Fruit fly (Drosophila melanogaster) whole organism, prepupa: Measurements from ENCODE around the gene Ptp10D.

Experiments used
- Blimp-1 ChIP-seq: fragments of 200-800 bp; sonication (Bioruptor generic); optimal IDR thresholded peaks from 3 replicates; lab custom pipeline; 2017; ENCODE audit warnings: missing biosample characterization, missing genetic modification characterization, mild to moderate bottlenecking, moderate library complexity, missing genetic modification reagents
- CG10631 ChIP-seq: fragments of 200-800 bp; sonication (Bioruptor generic); optimal IDR thresholded peaks from 2 replicates; lab custom pipeline; 2016; ENCODE audit warnings: missing biosample characterization, missing genetic modification characterization
- CG10669 ChIP-seq: fragments of 200-800 bp; sonication (Bioruptor generic); optimal IDR thresholded peaks from 3 replicates; lab custom pipeline; 2018; ENCODE audit warnings: missing biosample characterization, mild to moderate bottlenecking, missing genetic modification characterization, moderate library complexity
- CG11762 ChIP-seq: fragments of 200-800 bp; sonication (Bioruptor generic); optimal IDR thresholded peaks from 3 replicates; lab custom pipeline; 2016; ENCODE audit warnings: missing biosample characterization, missing genetic modification characterization; ENCODE audit not compliant: insufficient read depth
- CG11902 ChIP-seq: fragments of 200-800 bp; sonication (Bioruptor generic); optimal IDR thresholded peaks from 3 replicates; lab custom pipeline; 2016; ENCODE audit warnings: missing biosample characterization, missing genetic modification characterization
- CG15336 ChIP-seq: fragments of 200-800 bp; sonication (Bioruptor generic); IDR thresholded peaks from 2 replicates; pipeline ENCODE4 v1.3.6; 2022; ENCODE audit warnings: missing biosample characterization, missing genetic modification characterization
- CG31627 ChIP-seq: fragments of 200-800 bp; sonication (Bioruptor generic); optimal IDR thresholded peaks from 3 replicates; lab custom pipeline; 2016; ENCODE audit warnings: missing biosample characterization, missing genetic modification characterization
- CG32006 ChIP-seq: fragments of 200-800 bp; sonication (Bioruptor generic); optimal IDR thresholded peaks from 3 replicates; lab custom pipeline; 2017; ENCODE audit warnings: missing biosample characterization, mild to moderate bottlenecking, missing genetic modification characterization
- CG34406 ChIP-seq: fragments of 200-800 bp; sonication (Bioruptor generic); optimal IDR thresholded peaks from 3 replicates; lab custom pipeline; 2016; ENCODE audit warnings: missing biosample characterization, missing genetic modification characterization
- CG3919 ChIP-seq: fragments of 200-800 bp; sonication (Bioruptor generic); optimal IDR thresholded peaks from 3 replicates; lab custom pipeline; 2016; ENCODE audit warnings: missing biosample characterization, missing genetic modification characterization
- CG4318 ChIP-seq: fragments of 200-800 bp; sonication (Bioruptor generic); optimal IDR thresholded peaks from 3 replicates; lab custom pipeline; 2017; ENCODE audit warnings: missing biosample characterization, mild to moderate bottlenecking, missing genetic modification characterization
- CG6163 ChIP-seq: fragments of 200-800 bp; sonication (Bioruptor generic); IDR thresholded peaks from 3 replicates; pipeline ENCODE4 v1.3.6; 2022; ENCODE audit warnings: missing biosample characterization, missing genetic modification characterization
- CG6276 ChIP-seq: fragments of 200-800 bp; sonication (Bioruptor generic); optimal IDR thresholded peaks from 2 replicates; lab custom pipeline; 2017; ENCODE audit warnings: missing biosample characterization, mild to moderate bottlenecking, missing genetic modification characterization
- CG6792 ChIP-seq: fragments of 200-800 bp; sonication (Bioruptor generic); optimal IDR thresholded peaks from 3 replicates; lab custom pipeline; 2016; ENCODE audit warnings: missing biosample characterization, missing genetic modification characterization
- CG6808 ChIP-seq: fragments of 200-800 bp; sonication (Bioruptor generic); optimal IDR thresholded peaks from 3 replicates; lab custom pipeline; 2017; ENCODE audit warnings: missing biosample characterization, missing genetic modification characterization, mild to moderate bottlenecking, moderate library complexity, missing genetic modification reagents
- CG6854 ChIP-seq: fragments of 200-800 bp; sonication (Bioruptor generic); optimal IDR thresholded peaks from 2 replicates; lab custom pipeline; 2017; ENCODE audit warnings: missing biosample characterization, mild to moderate bottlenecking, missing genetic modification characterization
- CG7368 ChIP-seq: fragments of 200-800 bp; sonication (Bioruptor generic); optimal IDR thresholded peaks from 3 replicates; lab custom pipeline; 2016; ENCODE audit warnings: missing biosample characterization, missing genetic modification characterization
- CG8119 ChIP-seq: fragments of 200-800 bp; sonication (Bioruptor generic); IDR thresholded peaks from 3 replicates; pipeline ENCODE4 v1.3.6; 2022; ENCODE audit warnings: missing biosample characterization, missing genetic modification characterization
- CG8319 ChIP-seq: fragments of 200-800 bp; sonication (Bioruptor generic); optimal IDR thresholded peaks from 3 replicates; lab custom pipeline; 2016; ENCODE audit warnings: missing biosample characterization, missing genetic modification characterization
- CG8632 ChIP-seq: fragments of 200-800 bp; sonication (Bioruptor generic); optimal IDR thresholded peaks from 3 replicates; lab custom pipeline; 2016; ENCODE audit warnings: missing biosample characterization, missing genetic modification characterization
- CG9139 ChIP-seq: fragments of 200-800 bp; sonication (Bioruptor generic); optimal IDR thresholded peaks from 3 replicates; lab custom pipeline; 2017; ENCODE audit warnings: missing biosample characterization, mild to moderate bottlenecking, missing genetic modification characterization
- Eip93F ChIP-seq: fragments of 200-800 bp; sonication (Bioruptor generic); optimal IDR thresholded peaks from 2 replicates; lab custom pipeline; 2016; ENCODE audit warnings: missing biosample characterization, mild to moderate bottlenecking, missing genetic modification characterization
- Ets21C ChIP-seq: fragments of 200-800 bp; sonication (Bioruptor generic); optimal IDR thresholded peaks from 3 replicates; lab custom pipeline; 2016; ENCODE audit warnings: missing biosample characterization, missing genetic modification characterization
- Ets96B ChIP-seq: fragments of 200-800 bp; optimal IDR thresholded peaks from 2 replicates; lab custom pipeline; 2019; ENCODE audit warnings: missing biosample characterization, mild to moderate bottlenecking, missing genetic modification characterization, moderate library complexity
- Gug ChIP-seq: fragments of 200-800 bp; sonication (Bioruptor generic); IDR thresholded peaks from 2 replicates; pipeline ENCODE4 v1.3.6; 2022; ENCODE audit warnings: missing biosample characterization, missing genetic modification characterization
- Hr38 ChIP-seq: sonication (Bioruptor generic); optimal IDR thresholded peaks from 2 replicates; lab custom pipeline; 2016; ENCODE audit warnings: missing biosample characterization, missing genetic modification characterization
- Lpt ChIP-seq: fragments of 200-800 bp; sonication (Bioruptor generic); optimal IDR thresholded peaks from 3 replicates; lab custom pipeline; 2016; ENCODE audit warnings: missing biosample characterization, missing genetic modification characterization
- Met ChIP-seq: fragments of 200-800 bp; sonication (Bioruptor generic); optimal IDR thresholded peaks from 3 replicates; lab custom pipeline; 2016; ENCODE audit warnings: missing biosample characterization, missing genetic modification characterization
- OdsH ChIP-seq: fragments of 200-800 bp; sonication (Bioruptor generic); optimal IDR thresholded peaks from 3 replicates; lab custom pipeline; 2016; ENCODE audit warnings: missing biosample characterization, missing genetic modification characterization
- Sox102F ChIP-seq: fragments of 200-800 bp; sonication (Bioruptor generic); optimal IDR thresholded peaks from 2 replicates; lab custom pipeline; 2016; ENCODE audit warnings: missing biosample characterization, mild to moderate bottlenecking, missing genetic modification characterization
- Sox14 ChIP-seq: fragments of 200-800 bp; sonication (Bioruptor generic); optimal IDR thresholded peaks from 3 replicates; lab custom pipeline; 2016; ENCODE audit warnings: missing biosample characterization, missing genetic modification characterization
- achi ChIP-seq: fragments of 200-800 bp; sonication (Bioruptor generic); optimal IDR thresholded peaks from 3 replicates; lab custom pipeline; 2016; ENCODE audit warnings: missing biosample characterization, missing genetic modification characterization
- acj6 ChIP-seq: fragments of 200-800 bp; sonication (Bioruptor generic); optimal IDR thresholded peaks from 3 replicates; lab custom pipeline; 2016; ENCODE audit warnings: missing biosample characterization, missing genetic modification characterization
- cyc ChIP-seq: fragments of 200-800 bp; sonication (Bioruptor generic); optimal IDR thresholded peaks from 3 replicates; lab custom pipeline; 2016; ENCODE audit warnings: missing biosample characterization, missing genetic modification characterization
- dac ChIP-seq: fragments of 200-800 bp; sonication (Bioruptor generic); optimal IDR thresholded peaks from 2 replicates; lab custom pipeline; 2017; ENCODE audit warnings: missing biosample characterization, mild to moderate bottlenecking, missing genetic modification characterization
- eg ChIP-seq: fragments of 200-800 bp; sonication (Bioruptor generic); IDR thresholded peaks from 3 replicates; pipeline ENCODE4 v1.3.6; 2022; ENCODE audit warnings: missing biosample characterization, missing genetic modification characterization
- esn ChIP-seq: fragments of 200-800 bp; sonication (Bioruptor generic); optimal IDR thresholded peaks from 2 replicates; lab custom pipeline; 2016; ENCODE audit warnings: missing biosample characterization, mild to moderate bottlenecking, missing genetic modification characterization, moderate library complexity
- fd59A ChIP-seq: fragments of 200-800 bp; sonication (Bioruptor generic); optimal IDR thresholded peaks from 2 replicates; lab custom pipeline; 2017; ENCODE audit warnings: missing biosample characterization, mild to moderate bottlenecking, missing genetic modification characterization, missing genetic modification reagents
- fkh ChIP-seq: fragments of 200-800 bp; sonication (Bioruptor generic); optimal IDR thresholded peaks from 3 replicates; lab custom pipeline; 2017; ENCODE audit warnings: missing biosample characterization, mild to moderate bottlenecking, missing genetic modification characterization, moderate library complexity
- net ChIP-seq: fragments of 200-800 bp; sonication (Bioruptor generic); optimal IDR thresholded peaks from 3 replicates; lab custom pipeline; 2016; ENCODE audit warnings: missing biosample characterization, missing genetic modification characterization
- pdm3 ChIP-seq: fragments of 200-800 bp; sonication (Bioruptor generic); optimal IDR thresholded peaks from 3 replicates; lab custom pipeline; 2016; ENCODE audit warnings: missing biosample characterization, missing genetic modification characterization
- salr ChIP-seq, 2 experiments: fragments of 200-800 bp; sonication (Bioruptor generic); optimal IDR thresholded peaks; 3 replicates each; lab custom pipeline; 2016 to 2018; ENCODE audit warnings: missing biosample characterization in 2 of 2, missing genetic modification characterization in 2 of 2, mild to moderate bottlenecking in 1 of 2
- spab ChIP-seq: fragments of 200-800 bp; sonication (Bioruptor generic); optimal IDR thresholded peaks from 2 replicates; lab custom pipeline; 2017; ENCODE audit warnings: missing biosample characterization, mild to moderate bottlenecking, missing genetic modification characterization, missing genetic modification reagents
- ss ChIP-seq, 2 experiments: fragments of 200-800 bp; sonication (Bioruptor generic); optimal IDR thresholded peaks; 2 replicates in 1 of 2; 3 replicates in 1 of 2; lab custom pipeline; 2017 to 2018; ENCODE audit warnings: mild to moderate bottlenecking in 2 of 2, missing biosample characterization in 2 of 2, missing genetic modification characterization in 2 of 2, moderate library complexity in 1 of 2
- topi ChIP-seq: fragments of 200-800 bp; sonication (Bioruptor generic); optimal IDR thresholded peaks from 3 replicates; lab custom pipeline; 2016; ENCODE audit warnings: missing biosample characterization, missing genetic modification characterization
- vri ChIP-seq: fragments of 200-800 bp; sonication (Bioruptor generic); optimal IDR thresholded peaks from 3 replicates; lab custom pipeline; 2016; ENCODE audit warnings: missing biosample characterization, mild to moderate bottlenecking, missing genetic modification characterization

Ptp10D gene

dm6 chrX:11658181-11658842 is 36.5 kb downstream of the Ptp10D start (continued):
- TF ChIP-seq pdm3 (GFP tag; lab: Kevin White, UChicago) (peak; percentile 59), Hr38 (no peak), vri (GFP tag; lab: Kevin White, UChicago) (no peak), Lpt (peak; percentile 48), CG10669 (GFP tag; lab: Kevin White, UChicago) (peak; percentile 20), ss (GFP tag; optimal IDR thresholded peaks at IDR 0.05; lab: Kevin White, UChicago) (peak; percentile 32 to 41), cyc (GFP tag; lab: Kevin White, UChicago) (peak; percentile 2), CG10631 (GFP tag; lab: Kevin White, UChicago) (peak; percentile 65), CG8119 (GFP tag; lab: Robert Waterston, UW) (peak; percentile 74), esn (GFP tag; lab: Kevin White, UChicago) (peak; percentile 40), CG11762 (GFP tag; lab: Kevin White, UChicago) (peak; percentile 61), CG6792 (GFP tag; lab: Kevin White, UChicago) (peak; percentile 51), CG4318 (GFP tag; lab: Kevin White, UChicago) (peak; percentile 72), CG6163 (GFP tag; lab: Robert Waterston, UW) (peak; percentile 58; the same call in 1 of the 3 replicates), spab (GFP tag; lab: Kevin White, UChicago) (peak; percentile 2), topi (GFP tag; lab: Kevin White, UChicago) (peak; percentile 28), Eip93F (GFP tag; lab: Kevin White, UChicago) (no peak), fd59A (GFP tag; lab: Kevin White, UChicago) (peak; percentile 10), CG8632 (peak; percentile 66), net (GFP tag; lab: Kevin White, UChicago) (no peak), acj6 (GFP tag; lab: Kevin White, UChicago) (peak; percentile 62), CG6276 (GFP tag; lab: Kevin White, UChicago) (peak; percentile 22), CG34406 (peak; percentile 63), Blimp-1 (GFP tag; lab: Kevin White, UChicago) (no peak), Met (GFP tag; lab: Kevin White, UChicago) (peak; percentile 72)

DNA sequence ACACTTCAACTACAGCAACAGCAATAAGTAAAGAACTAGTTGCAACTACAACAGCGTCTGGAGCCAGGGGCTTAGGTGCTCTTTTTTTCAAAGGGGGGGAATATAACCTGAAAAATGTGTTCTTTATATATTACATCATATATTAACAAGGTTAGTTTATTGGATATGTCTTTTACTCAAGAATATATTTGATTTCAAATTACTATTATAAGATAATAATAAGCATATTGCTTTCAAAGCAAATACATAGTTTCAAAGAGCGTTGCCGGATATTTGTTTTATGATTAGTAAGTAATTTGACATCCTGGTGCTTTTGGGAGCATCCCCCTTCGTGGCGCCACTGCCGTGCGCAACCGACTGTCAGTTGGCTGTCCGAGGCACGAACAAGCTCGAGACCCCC is 37.3 kb downstream of the Ptp10D start:
- TF ChIP-seq CG6276 (GFP tag; lab: Kevin White, UChicago) = peak; percentile 93
- peak; percentile 94 for TF ChIP-seq CG15336 (GFP tag; lab: Robert Waterston, UW)
- TF ChIP-seq CG3919 = peak; percentile 85
- TF ChIP-seq CG7368 (GFP tag; lab: Kevin White, UChicago) = peak; percentile 77
- peak; percentile 82 for TF ChIP-seq fd59A (GFP tag; lab: Kevin White, UChicago)
- TF ChIP-seq topi (GFP tag; lab: Kevin White, UChicago) = peak; percentile 37
- peak; percentile 53 for TF ChIP-seq Sox14 (GFP tag; lab: Kevin White, UChicago)
- peak; percentile 75 for TF ChIP-seq CG34406
- peak; percentile 84 for TF ChIP-seq Lpt
- peak; percentile 17 for TF ChIP-seq cyc (GFP tag; lab: Kevin White, UChicago)
- TF ChIP-seq CG6808 (GFP tag; lab: Kevin White, UChicago) = peak; percentile 89
- TF ChIP-seq achi (GFP tag; lab: Kevin White, UChicago) = peak; percentile 85
- peak; percentile 88 for TF ChIP-seq OdsH (GFP tag; lab: Kevin White, UChicago)
- peak; percentile 80 for TF ChIP-seq CG10669 (GFP tag; lab: Kevin White, UChicago)
- TF ChIP-seq Ets96B (tag; lab: Kevin White, UChicago) = peak; percentile 83
- TF ChIP-seq CG8632 = peak; percentile 81
- TF ChIP-seq Eip93F (GFP tag; lab: Kevin White, UChicago) = no peak
- TF ChIP-seq Blimp-1 (GFP tag; lab: Kevin White, UChicago) = no peak
- peak; percentile 82; the same call in 2 of the 3 replicates for TF ChIP-seq eg (GFP tag; lab: Robert Waterston, UW)
- peak; percentile 85 for TF ChIP-seq Gug (GFP tag; lab: Robert Waterston, UW)
- peak; percentile 91 for TF ChIP-seq CG4318 (GFP tag; lab: Kevin White, UChicago)
- TF ChIP-seq CG8319 = peak; percentile 53
- peak; percentile 45 to 86 for TF ChIP-seq salr (GFP tag; optimal IDR thresholded peaks at IDR 0.05; lab: Kevin White, UChicago)
- TF ChIP-seq Ets21C (GFP tag; lab: Kevin White, UChicago) = no peak
- no peak for TF ChIP-seq CG6854 (GFP tag; lab: Kevin White, UChicago)
- no peak for TF ChIP-seq CG31627 (GFP tag; lab: Kevin White, UChicago)
- peak; percentile 87 for TF ChIP-seq net (GFP tag; lab: Kevin White, UChicago)
- TF ChIP-seq dac (GFP tag; lab: Kevin White, UChicago) = peak; percentile 83
- peak; percentile 83 for TF ChIP-seq acj6 (GFP tag; lab: Kevin White, UChicago)
- peak; percentile 75 for TF ChIP-seq CG9139 (GFP tag; lab: Kevin White, UChicago)
- TF ChIP-seq CG11902 = peak; percentile 44
- peak; percentile 80 for TF ChIP-seq spab (GFP tag; lab: Kevin White, UChicago)
- TF ChIP-seq Sox102F (GFP tag; lab: Kevin White, UChicago) = no peak
- no peak for TF ChIP-seq fkh (GFP tag; lab: Kevin White, UChicago)
- TF ChIP-seq ss (GFP tag; optimal IDR thresholded peaks at IDR 0.05; lab: Kevin White, UChicago) = peak; percentile 78 to 91
- TF ChIP-seq CG32006 (GFP tag; lab: Kevin White, UChicago) = peak; percentile 95
